Worm (Caenorhabditis elegans) whole organism, L4/young adult: ENCODE data around the gene fntb-1.

ENCODE experiments used
- W03F9.2 ChIP-seq: fragments of 150-350 bp; optimal IDR thresholded peaks from 2 replicates; lab custom pipeline; 2014; ENCODE audit warnings: missing biosample characterization, missing genetic modification characterization
- dao-5 ChIP-seq: sonication (generic microtip); optimal IDR thresholded peaks from 2 replicates; lab custom pipeline; 2016; ENCODE audit warnings: missing genotype, missing genetic modification characterization, moderate library complexity, missing compliant biosample characterization
- him-1 ChIP-seq: sonication (generic microtip); optimal IDR thresholded peaks from 2 replicates; lab custom pipeline; 2016; ENCODE audit warnings: missing genotype, missing genetic modification reagents, missing genetic modification characterization, missing compliant biosample characterization

- TF ChIP-seq him-1 (tag; lab: Kevin White, UChicago), result no peak
- no peak for TF ChIP-seq W03F9.2 (tag; lab: Kevin White, UChicago)
- TF ChIP-seq dao-5 (tag; lab: Kevin White, UChicago), result no peak
These were observed 37.5 kb upstream of the fntb-1 start for ce11 chrV:14409905-14410304.
